Fruit fly (Drosophila melanogaster) whole organism, embryonic: ENCODE results near the gene mrva.

Experiments
- BEAF-32 ChIP-seq: fragments of 200-800 bp; sonication (Bioruptor generic); optimal IDR thresholded peaks from 3 replicates; lab custom pipeline; 2017; ENCODE audit warnings: missing biosample characterization, missing genetic modification characterization, mild to moderate bottlenecking, moderate library complexity, missing genetic modification reagents
- BtbVII ChIP-seq: fragments of 200-800 bp; sonication (Bioruptor generic); optimal IDR thresholded peaks from 3 replicates; lab custom pipeline; 2017; ENCODE audit warnings: missing biosample characterization, mild to moderate bottlenecking, missing genetic modification characterization
- CG11093 ChIP-seq: fragments of 200-800 bp; sonication (Bioruptor generic); IDR thresholded peaks from 3 replicates; pipeline ENCODE4 v1.3.6; 2022; ENCODE audit warnings: missing biosample characterization, missing genetic modification characterization
- CG11398 ChIP-seq: fragments of 200-800 bp; sonication (Bioruptor generic); optimal IDR thresholded peaks from 2 replicates; lab custom pipeline; 2016; ENCODE audit warnings: missing biosample characterization, missing genetic modification characterization
- CG13296 ChIP-seq: fragments of 200-800 bp; sonication (Bioruptor generic); optimal IDR thresholded peaks from 3 replicates; lab custom pipeline; 2018; ENCODE audit warnings: missing biosample characterization, mild to moderate bottlenecking, missing genetic modification characterization
- CG13775 ChIP-seq: fragments of 200-800 bp; sonication (Bioruptor generic); optimal IDR thresholded peaks from 3 replicates; lab custom pipeline; 2017; ENCODE audit warnings: missing biosample characterization, mild to moderate bottlenecking, missing genetic modification characterization
- CG14710 ChIP-seq: fragments of 200-800 bp; sonication (Bioruptor generic); optimal IDR thresholded peaks from 3 replicates; lab custom pipeline; 2019; ENCODE audit warnings: missing biosample characterization, mild to moderate bottlenecking, missing genetic modification characterization, moderate library complexity
- CG15479 ChIP-seq: fragments of 200-800 bp; sonication (Bioruptor generic); optimal IDR thresholded peaks from 3 replicates; lab custom pipeline; 2019; ENCODE audit warnings: missing biosample characterization, mild to moderate bottlenecking, missing genetic modification characterization, moderate library complexity
- CG17802 ChIP-seq: fragments of 200-800 bp; sonication (Bioruptor generic); optimal IDR thresholded peaks from 2 replicates; lab custom pipeline; 2018; ENCODE audit warnings: missing biosample characterization, mild to moderate bottlenecking, missing genetic modification characterization, moderate library complexity
- CG18619 ChIP-seq: fragments of 200-800 bp; sonication (Bioruptor generic); optimal IDR thresholded peaks from 3 replicates; lab custom pipeline; 2017; ENCODE audit warnings: missing biosample characterization, mild to moderate bottlenecking, missing genetic modification characterization
- CG30020 ChIP-seq: fragments of 200-800 bp; optimal IDR thresholded peaks from 2 replicates; lab custom pipeline; 2019; ENCODE audit warnings: missing biosample characterization, mild to moderate bottlenecking, missing genetic modification characterization, moderate library complexity
- CG3065 ChIP-seq: fragments of 200-800 bp; sonication (Bioruptor generic); optimal IDR thresholded peaks from 2 replicates; lab custom pipeline; 2016; ENCODE audit warnings: missing biosample characterization, missing genetic modification characterization
- CG3407 ChIP-seq: fragments of 200-800 bp; sonication (Bioruptor generic); optimal IDR thresholded peaks from 2 replicates; lab custom pipeline; 2018; ENCODE audit warnings: missing biosample characterization, mild to moderate bottlenecking, missing genetic modification characterization
- CG34376 ChIP-seq: fragments of 200-800 bp; sonication (Bioruptor generic); optimal IDR thresholded peaks from 2 replicates; lab custom pipeline; 2018; ENCODE audit warnings: missing biosample characterization, mild to moderate bottlenecking, missing genetic modification characterization
- CG4617 ChIP-seq: fragments of 200-800 bp; sonication (Bioruptor generic); optimal IDR thresholded peaks from 3 replicates; lab custom pipeline; 2016; ENCODE audit warnings: missing biosample characterization, missing genetic modification characterization, borderline replicate concordance
- CG5953 ChIP-seq: fragments of 200-800 bp; sonication (Bioruptor generic); IDR thresholded peaks from 2 replicates; pipeline ENCODE4 v1.3.6; 2022; ENCODE audit warnings: missing biosample characterization, missing genetic modification characterization
- CG7928 ChIP-seq: fragments of 200-800 bp; sonication (Bioruptor generic); optimal IDR thresholded peaks from 2 replicates; lab custom pipeline; 2017; ENCODE audit warnings: missing biosample characterization, mild to moderate bottlenecking, missing genetic modification characterization
- CG8924 ChIP-seq: fragments of 200-800 bp; optimal IDR thresholded peaks from 3 replicates; lab custom pipeline; 2019; ENCODE audit warnings: missing biosample characterization, mild to moderate bottlenecking, missing genetic modification characterization, moderate library complexity
- Dbx ChIP-seq: fragments of 200-800 bp; sonication (Bioruptor generic); IDR thresholded peaks from 3 replicates; pipeline ENCODE4 v1.3.6; 2022; ENCODE audit warnings: missing biosample characterization, missing genetic modification characterization
- ERR ChIP-seq: fragments of 200-800 bp; sonication (Bioruptor generic); optimal IDR thresholded peaks from 2 replicates; lab custom pipeline; 2016; ENCODE audit warnings: missing biosample characterization, missing genetic modification characterization
- Gug ChIP-seq: fragments of 200-800 bp; sonication (Bioruptor generic); IDR thresholded peaks from 4 replicates; pipeline ENCODE4 v1.3.6; 2022; ENCODE audit warnings: missing biosample characterization, missing genetic modification characterization
- HHEX ChIP-seq: fragments of 200-800 bp; sonication (Bioruptor generic); optimal IDR thresholded peaks from 3 replicates; lab custom pipeline; 2017; ENCODE audit warnings: missing biosample characterization, mild to moderate bottlenecking, missing genetic modification characterization, missing genetic modification reagents
- Hmx ChIP-seq: fragments of 200-800 bp; sonication (Bioruptor generic); optimal IDR thresholded peaks from 2 replicates; lab custom pipeline; 2016; ENCODE audit warnings: missing biosample characterization, missing genetic modification characterization
- MBD-R2 ChIP-seq: fragments of 200-800 bp; sonication (Bioruptor generic); IDR thresholded peaks from 2 replicates; pipeline ENCODE4 v1.3.6; 2022; ENCODE audit warnings: missing biosample characterization, missing genetic modification characterization
- NFAT ChIP-seq: fragments of 200-800 bp; sonication (Bioruptor generic); IDR thresholded peaks from 2 replicates; pipeline ENCODE4 v1.3.6; 2022; ENCODE audit warnings: missing biosample characterization, missing genetic modification characterization
- NK7.1 ChIP-seq: fragments of 200-800 bp; sonication (Bioruptor generic); optimal IDR thresholded peaks from 3 replicates; lab custom pipeline; 2016; ENCODE audit warnings: missing biosample characterization, missing genetic modification characterization
- Opbp ChIP-seq: fragments of 200-800 bp; sonication (Bioruptor generic); IDR thresholded peaks from 3 replicates; pipeline ENCODE4 v1.3.6; 2022; ENCODE audit warnings: missing biosample characterization, missing genetic modification characterization; ENCODE audit not compliant: partially characterized antibody
- Pdp1 ChIP-seq, 2 experiments: fragments of 200-800 bp; sonication (Bioruptor generic); optimal IDR thresholded peaks; 3 replicates each; lab custom pipeline; 2016; ENCODE audit warnings: missing biosample characterization in 2 of 2, missing genetic modification characterization in 2 of 2, mild to moderate bottlenecking in 1 of 2, moderate library complexity in 1 of 2
- Poxn ChIP-seq: fragments of 200-800 bp; sonication (Bioruptor generic); IDR thresholded peaks from 2 replicates; pipeline ENCODE4 v1.3.6; 2022; ENCODE audit warnings: missing biosample characterization, missing genetic modification characterization
- Sin3A ChIP-seq: fragments of >200 bp; optimal IDR thresholded peaks from 2 replicates; lab custom pipeline; 2018
- Sry-β ChIP-seq: fragments of 200-800 bp; sonication (Bioruptor generic); optimal IDR thresholded peaks from 2 replicates; lab custom pipeline; 2018; ENCODE audit warnings: missing biosample characterization, mild to moderate bottlenecking, missing genetic modification characterization, moderate library complexity
- amos ChIP-seq: fragments of 200-800 bp; sonication (Bioruptor generic); IDR thresholded peaks from 2 replicates; pipeline ENCODE4 v1.3.6; 2022; ENCODE audit warnings: missing biosample characterization, missing genetic modification characterization; ENCODE audit not compliant: partially characterized antibody
- cato ChIP-seq: fragments of 200-800 bp; sonication (Bioruptor generic); optimal IDR thresholded peaks from 2 replicates; lab custom pipeline; 2016; ENCODE audit warnings: missing biosample characterization, missing genetic modification characterization, borderline replicate concordance
- crc ChIP-seq: fragments of 200-800 bp; sonication (Bioruptor generic); optimal IDR thresholded peaks from 2 replicates; lab custom pipeline; 2016; ENCODE audit warnings: missing biosample characterization, missing genetic modification characterization
- cwo ChIP-seq: fragments of 200-800 bp; sonication (Bioruptor generic); optimal IDR thresholded peaks from 3 replicates; lab custom pipeline; 2017; ENCODE audit warnings: missing biosample characterization, missing genetic modification characterization, mild to moderate bottlenecking, moderate library complexity, missing genetic modification reagents
- dm ChIP-seq: fragments of 200-800 bp; sonication (Bioruptor generic); optimal IDR thresholded peaks from 3 replicates; lab custom pipeline; 2016; ENCODE audit warnings: missing biosample characterization, missing genetic modification characterization
- exex ChIP-seq: fragments of 200-800 bp; sonication (Bioruptor generic); optimal IDR thresholded peaks from 4 replicates; lab custom pipeline; 2018; ENCODE audit warnings: missing biosample characterization, mild to moderate bottlenecking, missing genetic modification characterization, moderate library complexity
- fd96Cb ChIP-seq: fragments of 200-800 bp; sonication (Bioruptor generic); optimal IDR thresholded peaks from 2 replicates; lab custom pipeline; 2018; ENCODE audit warnings: missing biosample characterization, mild to moderate bottlenecking, missing genetic modification characterization, moderate library complexity
- lab ChIP-seq: fragments of 200-800 bp; sonication (Bioruptor generic); optimal IDR thresholded peaks from 3 replicates; lab custom pipeline; 2017; ENCODE audit warnings: missing biosample characterization, missing genetic modification characterization, mild to moderate bottlenecking, moderate library complexity, missing genetic modification reagents
- luna ChIP-seq: fragments of 200-800 bp; sonication (Bioruptor generic); optimal IDR thresholded peaks from 2 replicates; lab custom pipeline; 2016; ENCODE audit warnings: missing biosample characterization, missing genetic modification characterization
- mirr ChIP-seq: fragments of 200-800 bp; sonication (Bioruptor generic); optimal IDR thresholded peaks from 3 replicates; lab custom pipeline; 2018; ENCODE audit warnings: missing biosample characterization, mild to moderate bottlenecking, missing genetic modification characterization
- nerfin-2 ChIP-seq: fragments of 200-800 bp; sonication (Bioruptor generic); IDR thresholded peaks from 2 replicates; pipeline ENCODE4 v1.3.6; 2022; ENCODE audit warnings: missing biosample characterization, missing genetic modification characterization; ENCODE audit not compliant: partially characterized antibody
- odd ChIP-seq: fragments of 200-800 bp; sonication (Bioruptor generic); optimal IDR thresholded peaks from 2 replicates; lab custom pipeline; 2017; ENCODE audit warnings: missing biosample characterization, mild to moderate bottlenecking, missing genetic modification characterization
- pnt ChIP-seq: fragments of 200-800 bp; sonication (Bioruptor generic); optimal IDR thresholded peaks from 3 replicates; lab custom pipeline; 2016; ENCODE audit warnings: missing biosample characterization, missing genetic modification characterization
- sug ChIP-seq: fragments of 200-800 bp; optimal IDR thresholded peaks from 2 replicates; lab custom pipeline; 2019; ENCODE audit warnings: missing biosample characterization, mild to moderate bottlenecking, missing genetic modification characterization, moderate library complexity
- tgo ChIP-seq: fragments of 200-800 bp; sonication (Bioruptor generic); IDR thresholded peaks from 3 replicates; pipeline ENCODE4 v1.3.6; 2022; ENCODE audit warnings: missing biosample characterization, missing genetic modification characterization
- tio ChIP-seq: fragments of 200-800 bp; sonication (Bioruptor generic); optimal IDR thresholded peaks from 2 replicates; lab custom pipeline; 2017; ENCODE audit warnings: missing biosample characterization, missing genetic modification characterization, inconsistent platforms

mrva gene

DNA sequence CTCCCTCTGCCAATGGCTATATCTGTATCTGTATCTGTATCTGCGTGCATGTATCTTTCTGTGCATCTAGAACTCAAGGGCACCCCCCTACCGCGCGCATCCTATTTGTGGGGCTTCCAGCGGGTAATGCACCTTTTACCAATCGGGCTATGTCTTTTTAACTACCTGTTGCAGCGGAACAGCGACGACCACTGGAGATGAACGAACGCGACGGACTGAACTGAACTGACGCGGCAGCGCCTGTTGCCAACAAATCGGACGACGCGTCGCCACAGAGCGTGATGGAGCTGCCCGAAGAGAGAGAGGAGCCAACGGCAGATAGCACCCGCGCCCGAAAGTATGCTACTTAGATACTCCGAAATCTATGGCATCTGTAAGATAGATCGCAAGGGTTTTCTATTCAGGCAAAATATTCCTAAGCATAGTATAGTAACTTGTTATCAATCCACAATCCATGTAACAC is 16.4 kb upstream of the mrva start, which contains the start of gene Cln7 (continued):
- no peak for TF ChIP-seq CG3407 (GFP tag; lab: Kevin White, UChicago)
- TF ChIP-seq Hmx (GFP tag; lab: Kevin White, UChicago): no peak
- no peak for TF ChIP-seq CG30020 (tag; lab: Kevin White, UChicago)
- TF ChIP-seq crc (GFP tag; lab: Kevin White, UChicago): no peak
- no peak for TF ChIP-seq CG17802
- TF ChIP-seq Opbp (GFP tag; lab: Robert Waterston, UW): peak; percentile 67; the same call in 2 of the 3 replicates
- peak; percentile 49 for TF ChIP-seq odd (GFP tag; lab: Kevin White, UChicago)
- peak; percentile 26 for TF ChIP-seq CG11398 (GFP tag; lab: Kevin White, UChicago)
- TF ChIP-seq, all 482 proteins: peak for 181

DNA sequence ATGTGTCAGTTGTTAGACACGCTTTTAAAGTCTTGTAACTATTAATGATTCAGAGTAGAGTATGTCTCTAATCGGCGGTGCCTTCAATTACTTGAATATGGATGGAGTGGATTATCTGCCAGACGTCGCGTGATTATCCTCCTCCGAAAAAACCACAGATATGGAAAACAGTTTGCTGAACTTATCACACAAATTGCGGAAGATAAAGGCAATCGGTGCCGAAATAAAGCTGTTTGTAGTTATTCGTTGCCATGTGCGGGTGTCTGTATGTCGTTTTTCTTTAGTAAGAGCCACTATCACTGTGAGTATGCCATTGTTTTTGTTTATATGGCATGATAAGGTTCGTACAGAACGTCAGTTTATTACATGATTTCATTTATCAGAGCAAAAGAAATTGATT is 15.4 kb upstream of the mrva start:
- TF ChIP-seq sug (tag; lab: Kevin White, UChicago): peak; percentile 38
- TF ChIP-seq CG34376 (GFP tag; lab: Kevin White, UChicago): peak; percentile 77
- TF ChIP-seq CG15479: peak; percentile 69
- TF ChIP-seq tgo (GFP tag; lab: Robert Waterston, UW): no peak
- peak; percentile 91 for TF ChIP-seq mirr
- no peak for TF ChIP-seq tio
- TF ChIP-seq NFAT (GFP tag; lab: Robert Waterston, UW): no peak
- peak; percentile 8 for TF ChIP-seq lab (GFP tag; lab: Kevin White, UChicago)
- TF ChIP-seq cwo: peak; percentile 68
- TF ChIP-seq Pdp1 (GFP tag; optimal IDR thresholded peaks at IDR 0.05; lab: Kevin White, UChicago): peak in 1 of 2 experiments; percentile 24
- TF ChIP-seq exex (tag; lab: Kevin White, UChicago): peak; percentile 96
- peak; percentile 17 for TF ChIP-seq CG13296 (GFP tag; lab: Kevin White, UChicago)

DNA sequence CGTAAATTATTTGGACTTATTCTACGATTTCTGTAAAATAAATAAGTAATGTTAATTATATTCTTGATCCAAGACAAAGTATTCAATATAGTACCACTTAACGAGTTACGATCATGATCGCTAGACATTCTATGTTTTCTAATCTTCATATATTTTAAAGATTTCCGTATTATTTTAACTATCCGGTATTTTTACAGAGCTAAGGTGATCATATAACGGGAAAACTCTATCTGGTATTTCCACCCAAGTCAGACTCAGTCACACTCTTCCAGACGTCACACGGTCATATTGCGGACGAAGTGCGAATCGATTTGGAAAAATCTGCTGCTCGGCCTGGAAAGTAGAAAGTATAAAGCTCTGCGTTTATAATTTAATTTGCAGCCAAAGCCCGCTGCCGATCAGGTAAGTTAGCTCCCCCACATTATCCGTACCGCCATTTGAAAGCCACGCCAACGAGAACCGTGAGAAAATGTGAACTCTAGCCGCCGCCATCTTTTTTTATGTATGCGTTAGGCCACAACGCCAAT is 10.6 kb upstream of the mrva start, which contains the start of the genes lark and eco:
Gene lark, plus strand, starts transcription at position 51 of the 527 bp plus-strand sequence.
Gene eco, minus strand, starts transcription at position 125 of the 527 bp plus-strand sequence.
- no peak for TF ChIP-seq Gug (GFP tag; lab: Robert Waterston, UW)
- TF ChIP-seq CG11093 (GFP tag; lab: Robert Waterston, UW): no peak
- peak; percentile 41; the same call in 1 of the 2 replicates for TF ChIP-seq amos (GFP tag; lab: Robert Waterston, UW)
- peak; percentile 79 for TF ChIP-seq CG4617
- no peak for TF ChIP-seq dm (GFP tag; lab: Kevin White, UChicago)
- peak; percentile 4 for TF ChIP-seq CG8924
- TF ChIP-seq Poxn (GFP tag; lab: Robert Waterston, UW): no peak
- TF ChIP-seq Sry-β (GFP tag; lab: Kevin White, UChicago): no peak
- peak; percentile 64 for TF ChIP-seq CG14710 (tag; lab: Kevin White, UChicago)
- no peak for TF ChIP-seq pnt
- TF ChIP-seq BtbVII (GFP tag; lab: Kevin White, UChicago): peak; percentile 18
- TF ChIP-seq CG3065 (GFP tag; lab: Kevin White, UChicago): no peak
- peak; percentile 42 for TF ChIP-seq BEAF-32
- no peak for TF ChIP-seq CG5953
- TF ChIP-seq NK7.1 (GFP tag; lab: Kevin White, UChicago): no peak
- TF ChIP-seq fd96Cb (tag; lab: Kevin White, UChicago): no peak
- TF ChIP-seq CG30020 (tag; lab: Kevin White, UChicago): peak; percentile 30
- TF ChIP-seq CG7928: no peak
- TF ChIP-seq luna: no peak
- no peak for TF ChIP-seq CG13775
- peak; percentile 23; the same call in 1 of the 2 replicates for TF ChIP-seq MBD-R2
- no peak for TF ChIP-seq Dbx
- TF ChIP-seq nerfin-2 (GFP tag; lab: Robert Waterston, UW): no peak
- TF ChIP-seq CG18619: no peak
- TF ChIP-seq cato: no peak
- TF ChIP-seq Sin3A (lab: Kevin White, UChicago): no peak
- no peak for TF ChIP-seq HHEX
- no peak for TF ChIP-seq ERR (GFP tag; lab: Kevin White, UChicago)
